Worm (Caenorhabditis elegans) whole organism, L1 larva: ENCODE data around the gene Y38E10A.28.

Experiments used
- dpl-1 ChIP-seq, 3 experiments: fragments of 150-350 bp in 2 of 3; sonication (generic microtip) in 1 of 3; optimal IDR thresholded peaks; 2 replicates each; lab custom pipeline; 2014 to 2017; ENCODE audit warnings: missing biosample characterization in 3 of 3, missing genetic modification characterization in 3 of 3, missing genetic modification reagents in 3 of 3
- egl-27 ChIP-seq, 2 experiments: fragments of 150-350 bp in 1 of 2; sonication (generic microtip); optimal IDR thresholded peaks; 3 replicates each; lab custom pipeline; 2017 to 2018; ENCODE audit warnings: missing biosample characterization in 2 of 2, missing genetic modification characterization in 2 of 2, missing genetic modification reagents in 2 of 2
- elt-3 ChIP-seq, 6 experiments: fragments of 150-350 bp in 1 of 6; sonication (generic microtip); optimal IDR thresholded peaks; 2 replicates each; lab custom pipeline; 2017 to 2018; ENCODE audit warnings: missing biosample characterization in 6 of 6, missing genetic modification characterization in 6 of 6, inconsistent platforms in 1 of 6
- fkh-8 ChIP-seq: sonication (generic microtip); optimal IDR thresholded peaks from 2 replicates; lab custom pipeline; 2016; ENCODE audit warnings: mild to moderate bottlenecking, missing genetic modification characterization, missing compliant biosample characterization
- grh-1 ChIP-seq: fragments of 200-800 bp; sonication (Bioruptor generic); IDR thresholded peaks from 2 replicates; pipeline ENCODE4 v1.3.6; 2022; ENCODE audit warnings: missing genetic modification reagents, missing genetic modification characterization, missing compliant biosample characterization
- lin-15B ChIP-seq: fragments of 150-350 bp; sonication (generic microtip); optimal IDR thresholded peaks from 3 replicates; lab custom pipeline; 2014; ENCODE audit warnings: missing biosample characterization, missing genetic modification characterization
- nhr-11 ChIP-seq: fragments of 150-350 bp; optimal IDR thresholded peaks from 2 replicates; lab custom pipeline; 2014; ENCODE audit warnings: missing biosample characterization, missing genetic modification characterization
- nhr-237 ChIP-seq: fragments of 150-350 bp; optimal IDR thresholded peaks from 2 replicates; lab custom pipeline; 2014; ENCODE audit warnings: missing biosample characterization, missing genetic modification characterization
- pqm-1 ChIP-seq: sonication (generic microtip); optimal IDR thresholded peaks from 3 replicates; lab custom pipeline; 2017; ENCODE audit warnings: missing biosample characterization, missing genetic modification characterization

ce11 chrII:12621908-12622566, 7.5 kb upstream of the Y38E10A.28 start, which contains the start of gene nspe-8:
- no peak for TF ChIP-seq fkh-8 (tag; lab: Kevin White, UChicago)
- TF ChIP-seq egl-27 (tag; optimal IDR thresholded peaks at IDR 0.05; lab: Kevin White, UChicago): no peak
- TF ChIP-seq lin-15B: no peak
- TF ChIP-seq pqm-1 (tag; lab: Kevin White, UChicago): no peak
- no peak for TF ChIP-seq grh-1 (GFP tag; lab: Robert Waterston, UW)
- peak in 1 of 3 experiments; percentile 34 for TF ChIP-seq dpl-1 (GFP tag; optimal IDR thresholded peaks at IDR 0.05; lab: Kevin White, UChicago)
- peak in 5 of 6 experiments; percentile 60 to 86 (median 75) for TF ChIP-seq elt-3 (tag; optimal IDR thresholded peaks at IDR 0.05; lab: Kevin White, UChicago)
- TF ChIP-seq nhr-237: no peak
- no peak for TF ChIP-seq nhr-11 (tag; lab: Kevin White, UChicago)
